Worm (Caenorhabditis elegans): ENCODE results near the gene lgl-1.

The lgl-1 gene

DNA sequence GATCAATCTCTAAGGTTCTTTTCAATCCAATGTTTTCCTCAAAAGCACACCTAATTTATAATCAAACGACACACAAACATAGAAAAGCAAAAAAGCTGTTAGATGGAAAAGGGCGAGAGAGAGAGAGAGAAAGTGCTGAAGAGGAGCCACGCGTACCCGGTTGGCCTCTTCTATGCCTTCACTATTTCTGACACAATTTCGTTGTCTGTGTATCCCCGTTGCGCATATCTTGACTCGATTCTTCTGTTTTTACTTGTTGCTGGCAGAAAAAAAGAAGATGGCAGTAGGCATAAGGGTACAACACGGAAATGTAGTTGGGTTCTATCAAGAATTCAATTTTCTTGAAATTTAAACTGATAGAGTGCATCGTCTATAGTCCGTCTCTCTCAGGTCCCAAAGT lies 43.4 kb downstream of the lgl-1 start (continued):
- TF ChIP-seq nhr-25 (tag; optimal IDR thresholded peaks at IDR 0.05) (peak; percentile 22), crh-2 (tag; optimal IDR thresholded peaks at IDR 0.05) (peak; percentile 92)

DNA sequence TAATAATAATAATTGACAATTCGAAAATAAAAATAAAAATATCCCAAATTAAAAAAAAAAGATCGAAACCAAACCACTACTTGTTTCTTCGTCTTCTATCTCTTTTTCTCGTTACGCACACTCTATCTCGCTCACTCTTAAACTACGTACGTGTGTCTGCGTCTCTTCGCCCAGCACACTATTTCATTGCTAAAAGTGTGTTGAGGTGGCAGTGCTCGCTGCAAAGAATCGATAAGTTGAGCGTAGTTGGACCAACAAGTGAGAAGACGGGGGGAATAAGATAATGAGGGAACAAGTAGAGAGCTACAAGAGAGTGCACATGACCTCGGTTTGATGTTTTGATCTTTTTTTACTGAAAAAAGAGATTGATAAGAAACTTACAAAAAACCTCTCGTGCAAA lies 45.0 kb downstream of the lgl-1 start:
- TF ChIP-seq ztf-11 (tag; optimal IDR thresholded peaks at IDR 0.05) (no peak), F13H6.1 (tag; optimal IDR thresholded peaks at IDR 0.05) (peak; percentile 57), peb-1 (tag; optimal IDR thresholded peaks at IDR 0.05) (no peak), crh-2 (tag; optimal IDR thresholded peaks at IDR 0.05) (peak; percentile 86), nhr-11 (tag; optimal IDR thresholded peaks at IDR 0.05) (no peak), nhr-12 (tag; optimal IDR thresholded peaks at IDR 0.05) (no peak), nhr-23 (tag; optimal IDR thresholded peaks at IDR 0.05) (no peak), aly-2 (tag; optimal IDR thresholded peaks at IDR 0.05) (no peak), ztf-4 (tag; optimal IDR thresholded peaks at IDR 0.05) (no peak), dmd-4 (tag; optimal IDR thresholded peaks at IDR 0.05) (no peak), nhr-77 (tag; optimal IDR thresholded peaks at IDR 0.05) (no peak), unc-55 (GFP tag; optimal IDR thresholded peaks at IDR 0.05) (peak; percentile 79), ceh-16 (tag; optimal IDR thresholded peaks at IDR 0.05) (no peak), lin-13 (GFP tag; optimal IDR thresholded peaks at IDR 0.05) (no peak), unc-62 (GFP tag; optimal IDR thresholded peaks at IDR 0.05) (no peak), ama-1 (optimal IDR thresholded peaks at IDR 0.05) (no peak), nhr-10 (tag; optimal IDR thresholded peaks at IDR 0.05) (no peak), sem-4 (tag; optimal IDR thresholded peaks at IDR 0.05) (no peak), R02D3.7 (tag; optimal IDR thresholded peaks at IDR 0.05) (no peak), zag-1 (tag; optimal IDR thresholded peaks at IDR 0.05) (peak; percentile 44), nhr-25 (tag; optimal IDR thresholded peaks at IDR 0.05) (no peak), egl-27 (tag; optimal IDR thresholded peaks at IDR 0.05) (no peak), ZK546.5 (tag; optimal IDR thresholded peaks at IDR 0.05) (no peak), skn-1 (tag; optimal IDR thresholded peaks at IDR 0.05) (no peak), alr-1 (tag; optimal IDR thresholded peaks at IDR 0.05) (no peak), lin-11 (tag; optimal IDR thresholded peaks at IDR 0.05) (no peak), gmeb-1 (tag; optimal IDR thresholded peaks at IDR 0.05) (no peak), snpc-4 (tag; optimal IDR thresholded peaks at IDR 0.05) (no peak), mdl-1 (tag; optimal IDR thresholded peaks at IDR 0.05) (peak in 1 of 2 experiments; percentile 45), Y55F3AM.14 (GFP tag; optimal IDR thresholded peaks at IDR 0.05) (no peak), elt-1 (tag; optimal IDR thresholded peaks at IDR 0.05) (no peak), elt-3 (tag; optimal IDR thresholded peaks at IDR 0.05) (no peak), nhr-21 (tag; optimal IDR thresholded peaks at IDR 0.05) (no peak), lin-39 (tag; optimal IDR thresholded peaks at IDR 0.05) (no peak), sma-3 (GFP tag; optimal IDR thresholded peaks at IDR 0.05) (no peak), mbf-1 (tag; optimal IDR thresholded peaks at IDR 0.05) (no peak), nhr-6 (tag; optimal IDR thresholded peaks at IDR 0.05) (no peak), ztf-1 (GFP tag; conservative IDR thresholded peaks at IDR 0.05) (no peak), lsy-2 (tag; optimal IDR thresholded peaks at IDR 0.05) (peak; percentile 10 to 62), C34F6.9 (tag; optimal IDR thresholded peaks at IDR 0.05) (peak; percentile 74), nhr-129 (tag; optimal IDR thresholded peaks at IDR 0.05) (peak; percentile 65), blmp-1 (tag; optimal IDR thresholded peaks at IDR 0.05; ENCODE audit: insufficient read depth) (no peak), ceh-82 (tag; optimal IDR thresholded peaks at IDR 0.05) (no peak), mab-5 (tag; optimal IDR thresholded peaks at IDR 0.05) (peak; percentile 56), sma-9 (GFP tag; optimal IDR thresholded peaks at IDR 0.05) (peak; percentile 61), sma-9 (tag; optimal IDR thresholded peaks at IDR 0.05) (no peak), unc-39 (tag; optimal IDR thresholded peaks at IDR 0.05) (no peak), fos-1 (tag; optimal IDR thresholded peaks at IDR 0.05) (peak; percentile 18), nhr-237 (tag; optimal IDR thresholded peaks at IDR 0.05) (no peak)
